Fruit fly (Drosophila melanogaster) whole organism, wandering third instar larva: ENCODE results near the gene CG4613.

ENCODE experiments used
- CG32264 ChIP-seq: fragments of 200-800 bp; sonication (Bioruptor generic); optimal IDR thresholded peaks from 2 replicates; lab custom pipeline; 2016; ENCODE audit warnings: missing biosample characterization, missing genetic modification characterization
- CrebA ChIP-seq: fragments of 200-800 bp; sonication (Bioruptor generic); optimal IDR thresholded peaks from 2 replicates; lab custom pipeline; 2016; ENCODE audit warnings: missing biosample characterization, mild to moderate bottlenecking, missing genetic modification characterization, borderline replicate concordance
- Dfd ChIP-seq: fragments of >200 bp; optimal IDR thresholded peaks from 2 replicates; lab custom pipeline; 2017; ENCODE audit warnings: missing biosample characterization, missing genetic modification characterization
- GATAd ChIP-seq: sonication (Bioruptor generic); optimal IDR thresholded peaks from 2 replicates; lab custom pipeline; 2016; ENCODE audit warnings: missing biosample characterization, missing genetic modification characterization
- HLH106 ChIP-seq: fragments of 200-800 bp; optimal IDR thresholded peaks from 3 replicates; lab custom pipeline; 2019; ENCODE audit warnings: missing biosample characterization, mild to moderate bottlenecking, missing genetic modification characterization, moderate library complexity
- Hnf4 ChIP-seq: fragments of 200-800 bp; sonication (Bioruptor generic); optimal IDR thresholded peaks from 2 replicates; lab custom pipeline; 2016; ENCODE audit warnings: missing biosample characterization, mild to moderate bottlenecking, missing genetic modification characterization
- Hr78 ChIP-seq: fragments of >200 bp; optimal IDR thresholded peaks from 2 replicates; lab custom pipeline; 2017; ENCODE audit warnings: missing biosample characterization, missing genetic modification characterization
- Hr83 ChIP-seq: fragments of 200-300 bp; sonication (Bioruptor generic); optimal IDR thresholded peaks from 2 replicates; lab custom pipeline; 2016; ENCODE audit warnings: missing biosample characterization, mild to moderate bottlenecking, missing genetic modification characterization, moderate library complexity; ENCODE audit not compliant: poor library complexity, severe bottlenecking
- Myc ChIP-seq: fragments of >200 bp; optimal IDR thresholded peaks from 2 replicates; lab custom pipeline; 2017
- OdsH ChIP-seq: fragments of 200-800 bp; sonication (Bioruptor generic); optimal IDR thresholded peaks from 2 replicates; lab custom pipeline; 2016; ENCODE audit warnings: missing biosample characterization, mild to moderate bottlenecking, missing genetic modification characterization
- Rel ChIP-seq, 2 experiments: fragments of 200-800 bp; sonication (Bioruptor generic) in 1 of 2; optimal IDR thresholded peaks; 2 replicates in 1 of 2; 3 replicates in 1 of 2; lab custom pipeline; 2016 to 2019; ENCODE audit warnings: mild to moderate bottlenecking in 2 of 2, missing biosample characterization in 2 of 2, missing genetic modification characterization in 2 of 2, moderate library complexity in 1 of 2
- Vsx2 ChIP-seq: fragments of 200-300, 225-300 bp; sonication (Bioruptor generic); optimal IDR thresholded peaks from 2 replicates; lab custom pipeline; 2018; ENCODE audit warnings: missing biosample characterization, missing genetic modification characterization; ENCODE audit not compliant: partially characterized antibody
- brk ChIP-seq: fragments of 200-800 bp; sonication (Bioruptor generic); optimal IDR thresholded peaks from 2 replicates; lab custom pipeline; 2016; ENCODE audit warnings: missing biosample characterization, mild to moderate bottlenecking, missing genetic modification characterization
- dmrt93B ChIP-seq: fragments of 200-800 bp; sonication (Bioruptor generic); optimal IDR thresholded peaks from 2 replicates; lab custom pipeline; 2018; ENCODE audit warnings: missing biosample characterization, mild to moderate bottlenecking, missing genetic modification characterization
- dsf ChIP-seq: sonication (Bioruptor generic); optimal IDR thresholded peaks from 2 replicates; lab custom pipeline; 2016; ENCODE audit warnings: missing biosample characterization, missing genetic modification characterization, borderline replicate concordance
- ey ChIP-seq: fragments of 200-800 bp; sonication (Bioruptor generic); optimal IDR thresholded peaks from 2 replicates; lab custom pipeline; 2016; ENCODE audit warnings: missing biosample characterization, missing genetic modification characterization
- h ChIP-seq: fragments of 200-800 bp; sonication (Bioruptor generic); optimal IDR thresholded peaks from 3 replicates; lab custom pipeline; 2016; ENCODE audit warnings: missing biosample characterization, mild to moderate bottlenecking, missing genetic modification characterization
- jim ChIP-seq: fragments of 175-275, 200-325 bp; sonication (Bioruptor generic); optimal IDR thresholded peaks from 2 replicates; lab custom pipeline; 2016; ENCODE audit warnings: missing biosample characterization, mild to moderate bottlenecking, missing genetic modification characterization
- psq ChIP-seq: fragments of 200-800 bp; sonication (Bioruptor generic); optimal IDR thresholded peaks from 3 replicates; lab custom pipeline; 2017; ENCODE audit warnings: missing biosample characterization, mild to moderate bottlenecking, missing genetic modification characterization, moderate library complexity
- rgr ChIP-seq: fragments of 200-800 bp; sonication (Bioruptor generic); optimal IDR thresholded peaks from 3 replicates; lab custom pipeline; 2016; ENCODE audit warnings: missing biosample characterization, mild to moderate bottlenecking, missing genetic modification characterization
- sage ChIP-seq: fragments of 200-800 bp; sonication (Bioruptor generic); optimal IDR thresholded peaks from 2 replicates; lab custom pipeline; 2016; ENCODE audit warnings: missing biosample characterization, mild to moderate bottlenecking, missing genetic modification characterization
- sv ChIP-seq: fragments of 200-800 bp; sonication (Bioruptor generic); optimal IDR thresholded peaks from 3 replicates; lab custom pipeline; 2016; ENCODE audit warnings: missing biosample characterization, missing genetic modification characterization
- tai ChIP-seq: sonication (Bioruptor generic); optimal IDR thresholded peaks from 2 replicates; lab custom pipeline; 2016; ENCODE audit warnings: missing biosample characterization, missing genetic modification characterization
- usp ChIP-seq: fragments of >200 bp; optimal IDR thresholded peaks from 2 replicates; lab custom pipeline; 2017; ENCODE audit warnings: missing biosample characterization, missing genetic modification characterization

Gene CG4613

DNA sequence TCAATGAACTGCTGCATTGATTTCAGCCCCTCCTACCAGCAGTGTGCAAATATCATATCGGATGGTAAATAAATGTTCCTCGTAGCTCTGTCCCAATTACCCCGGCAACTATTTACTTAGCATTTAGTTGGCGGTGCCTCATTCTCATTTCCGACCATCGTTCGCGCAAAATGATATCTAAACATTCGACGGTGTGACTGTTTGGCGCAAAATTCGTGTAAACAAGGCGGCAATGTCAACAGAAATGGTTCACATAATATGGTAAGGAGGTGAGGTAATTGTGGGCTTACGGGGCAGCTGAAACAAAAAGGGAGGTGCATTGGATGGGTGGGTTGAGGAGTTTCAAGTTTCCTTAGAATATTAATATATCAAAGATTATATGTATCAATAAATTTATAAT lies 42.9 kb upstream of the CG4613 start (continued):
- TF ChIP-seq dmrt93B: peak; percentile 38
- no peak for TF ChIP-seq CG32264 (GFP tag; lab: Kevin White, UChicago)
- TF ChIP-seq Hr78: no peak
- TF ChIP-seq Dfd (GFP tag; lab: Kevin White, UChicago): no peak
- TF ChIP-seq Hr83 (GFP tag; lab: Kevin White, UChicago): peak; percentile 93
- no peak for TF ChIP-seq Vsx2 (GFP tag; lab: Kevin White, UChicago)
- peak; percentile 74 for TF ChIP-seq Hnf4 (GFP tag; lab: Kevin White, UChicago)
- peak; percentile 36 for TF ChIP-seq jim (GFP tag; lab: Kevin White, UChicago)
- TF ChIP-seq GATAd (GFP tag; lab: Kevin White, UChicago): peak; percentile 21
- peak; percentile 63 for TF ChIP-seq h (GFP tag; lab: Kevin White, UChicago)

DNA sequence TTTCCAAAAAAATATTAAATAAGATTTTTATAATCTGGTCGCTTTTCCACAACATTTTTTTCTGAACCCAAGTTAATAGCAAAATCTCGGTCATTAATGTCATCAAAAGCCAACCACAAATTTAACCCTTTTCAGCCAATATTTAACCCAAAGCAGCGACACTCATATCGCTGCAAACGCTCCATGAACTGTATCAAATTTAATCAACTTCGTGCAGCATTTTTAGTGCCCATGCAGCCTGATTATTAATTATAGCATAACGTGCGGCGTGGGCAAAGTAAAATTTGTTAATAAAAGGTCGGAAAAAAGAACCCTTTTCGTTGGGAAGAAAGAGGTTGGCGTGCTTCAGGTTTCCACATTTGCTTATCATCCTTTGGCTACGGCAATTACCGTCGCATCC lies 42.0 kb upstream of the CG4613 start:
- TF ChIP-seq psq (GFP tag; lab: Kevin White, UChicago) (no peak), Myc (lab: Kevin White, UChicago) (no peak), rgr (GFP tag; lab: Kevin White, UChicago) (no peak), ey (no peak), OdsH (GFP tag; lab: Kevin White, UChicago) (no peak), h (GFP tag; lab: Kevin White, UChicago) (no peak)
- TF ChIP-seq, all 38 proteins: peak for 0

DNA sequence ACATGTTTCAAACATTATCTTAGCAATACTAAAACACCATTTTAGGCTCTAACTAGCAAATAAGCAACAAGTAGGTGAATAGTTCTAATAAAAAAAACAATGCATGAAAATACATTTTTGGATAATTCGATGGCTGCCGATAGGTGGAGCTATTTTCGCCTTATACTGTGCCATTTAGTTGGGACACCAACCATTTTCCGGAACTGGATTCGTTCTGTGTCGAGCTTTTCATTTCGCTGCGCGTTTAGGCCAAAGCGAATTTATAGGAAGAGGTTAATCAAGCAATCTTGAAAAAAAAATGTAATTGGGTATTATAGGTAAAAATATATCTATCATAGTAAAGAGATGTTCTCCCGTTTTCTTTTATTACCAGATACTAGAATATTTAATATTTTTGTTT lies 41.2 kb upstream of the CG4613 start:
- no peak for TF ChIP-seq Hr83 (GFP tag; lab: Kevin White, UChicago)
- peak; percentile 72 for TF ChIP-seq Myc (lab: Kevin White, UChicago)
- peak; percentile 6 for TF ChIP-seq tai (GFP tag; lab: Kevin White, UChicago)

DNA sequence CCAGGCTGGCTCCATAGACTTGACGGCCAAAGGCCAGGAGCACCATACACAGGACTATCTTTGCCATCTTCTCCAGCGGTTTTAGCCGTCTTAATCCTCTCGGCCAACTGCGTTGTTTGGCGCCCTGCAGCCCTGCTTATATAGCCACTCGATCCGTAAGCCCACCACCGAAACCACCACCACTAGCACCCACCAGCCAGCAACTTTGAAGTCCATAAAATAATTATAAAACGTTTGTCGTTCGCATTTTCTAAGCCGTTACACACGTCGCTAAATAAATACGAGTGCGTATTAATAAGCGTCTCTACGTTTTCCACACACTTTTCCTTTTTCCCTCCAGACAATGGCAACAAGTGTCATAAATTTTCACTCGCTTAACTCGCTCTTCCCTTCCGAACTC lies 39.2 kb upstream of the CG4613 start, which contains the start of gene Lk:
Gene Lk (minus strand): TSS at position 101 of the 400 bp plus-strand sequence.
- TF ChIP-seq CrebA: no peak
- no peak for TF ChIP-seq rgr (GFP tag; lab: Kevin White, UChicago)
- TF ChIP-seq Hr83 (GFP tag; lab: Kevin White, UChicago): no peak
- no peak for TF ChIP-seq Dfd (GFP tag; lab: Kevin White, UChicago)

DNA sequence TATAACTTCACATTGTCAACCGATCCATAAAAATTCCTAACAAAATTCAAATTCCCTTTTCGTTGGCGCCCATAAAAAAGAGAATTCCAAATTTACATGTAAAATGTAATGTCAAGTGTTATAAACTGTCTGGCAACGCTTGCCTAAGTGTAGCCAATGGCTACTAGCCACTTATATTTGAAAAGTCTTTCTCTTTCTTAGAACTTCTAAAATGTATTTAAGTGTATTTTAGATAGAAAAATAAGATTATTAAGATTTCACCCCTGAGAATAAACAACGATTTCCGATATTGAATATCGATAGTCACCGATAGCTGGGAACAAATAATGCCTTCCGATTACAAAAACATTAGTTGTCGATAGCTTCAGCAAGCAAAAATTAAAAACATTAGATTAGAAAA lies 38.2 kb upstream of the CG4613 start, which contains the start of gene CG34039:
Gene CG34039 (plus strand): TSS at position 342 of the 400 bp plus-strand sequence.
- TF ChIP-seq brk (GFP tag; lab: Kevin White, UChicago) (peak; percentile 60), Hnf4 (GFP tag; lab: Kevin White, UChicago) (peak; percentile 21), usp (GFP tag; lab: Kevin White, UChicago) (no peak), Rel (GFP tag; optimal IDR thresholded peaks at IDR 0.05; lab: Kevin White, UChicago) (no peak), Rel (tag; optimal IDR thresholded peaks at IDR 0.05; lab: Kevin White, UChicago) (peak; percentile 76), tai (GFP tag; lab: Kevin White, UChicago) (peak; percentile 55), h (GFP tag; lab: Kevin White, UChicago) (peak; percentile 10)
- TF ChIP-seq, all 38 proteins: peak for 5

DNA sequence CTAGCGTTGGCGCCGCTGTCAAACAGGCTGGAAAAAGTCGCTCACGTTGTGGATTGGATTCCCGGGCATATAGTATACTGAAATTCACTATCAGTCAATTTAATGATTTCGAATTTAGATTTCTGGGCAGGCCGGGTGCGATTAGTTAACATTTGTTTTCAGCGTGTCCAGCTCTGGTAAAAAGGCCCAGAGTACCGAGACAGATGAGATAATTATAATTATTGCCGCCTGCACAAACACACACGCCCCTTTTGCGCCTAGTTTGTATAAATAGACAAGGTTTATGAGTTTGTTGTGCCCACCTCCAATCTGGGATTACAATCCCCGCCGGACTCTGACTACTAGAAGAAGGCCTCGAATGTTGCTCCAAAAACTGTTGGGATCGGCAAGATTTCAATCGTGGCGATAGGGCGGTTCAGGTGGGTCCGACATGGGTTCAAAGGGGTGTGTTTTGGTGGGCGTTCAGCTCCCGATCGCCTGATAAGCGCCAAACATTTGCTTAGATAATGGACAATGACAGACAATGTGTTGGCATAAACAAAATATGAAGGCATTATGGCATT lies 37.5 kb upstream of the CG4613 start:
- TF ChIP-seq sage (GFP tag; lab: Kevin White, UChicago): no peak
- TF ChIP-seq h (GFP tag; lab: Kevin White, UChicago): no peak
- no peak for TF ChIP-seq Dfd (GFP tag; lab: Kevin White, UChicago)
- no peak for TF ChIP-seq HLH106 (tag; lab: Kevin White, UChicago)
- TF ChIP-seq Rel (GFP tag; optimal IDR thresholded peaks at IDR 0.05; lab: Kevin White, UChicago): no peak
- no peak for TF ChIP-seq Rel (tag; optimal IDR thresholded peaks at IDR 0.05; lab: Kevin White, UChicago)
- no peak for TF ChIP-seq tai (GFP tag; lab: Kevin White, UChicago)
- TF ChIP-seq dsf (GFP tag; lab: Kevin White, UChicago): no peak
- TF ChIP-seq sv (GFP tag; lab: Kevin White, UChicago): no peak

DNA sequence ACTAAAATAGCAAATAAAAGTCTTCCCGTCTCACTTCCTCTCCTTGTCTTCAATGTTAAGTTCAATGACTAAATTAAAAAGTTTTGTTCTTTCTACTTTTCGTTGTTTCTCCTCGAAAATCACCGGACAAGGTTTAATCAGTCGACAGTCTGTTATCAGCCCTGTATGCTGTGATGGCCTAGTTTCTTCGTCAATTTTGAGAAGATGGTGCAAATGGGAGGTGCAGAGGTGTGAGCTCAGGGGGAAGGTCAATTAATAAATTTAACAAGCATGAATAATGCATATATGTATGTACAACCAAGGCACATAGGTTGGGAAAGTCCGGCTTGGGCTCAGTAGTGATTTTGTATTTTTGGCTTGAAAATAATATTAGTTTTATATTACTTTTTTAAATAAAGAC lies 36.5 kb upstream of the CG4613 start:
- TF ChIP-seq OdsH (GFP tag; lab: Kevin White, UChicago) (no peak), Rel (GFP tag; optimal IDR thresholded peaks at IDR 0.05; lab: Kevin White, UChicago) (no peak), Rel (tag; optimal IDR thresholded peaks at IDR 0.05; lab: Kevin White, UChicago) (no peak)
